Worm (Caenorhabditis elegans) whole organism, L3 larva: ENCODE measurements around the gene daf-3.

Source experiments
- mdl-1 ChIP-seq: fragments of 150-350 bp; optimal IDR thresholded peaks from 2 replicates; lab custom pipeline; 2014; ENCODE audit warnings: missing biosample characterization, missing genetic modification characterization
- unc-62 ChIP-seq: fragments of 150-350 bp; sonication (generic microtip); optimal IDR thresholded peaks from 4 replicates; lab custom pipeline; 2014; ENCODE audit warnings: missing biosample characterization, missing genetic modification reagents, missing genetic modification characterization

DNA sequence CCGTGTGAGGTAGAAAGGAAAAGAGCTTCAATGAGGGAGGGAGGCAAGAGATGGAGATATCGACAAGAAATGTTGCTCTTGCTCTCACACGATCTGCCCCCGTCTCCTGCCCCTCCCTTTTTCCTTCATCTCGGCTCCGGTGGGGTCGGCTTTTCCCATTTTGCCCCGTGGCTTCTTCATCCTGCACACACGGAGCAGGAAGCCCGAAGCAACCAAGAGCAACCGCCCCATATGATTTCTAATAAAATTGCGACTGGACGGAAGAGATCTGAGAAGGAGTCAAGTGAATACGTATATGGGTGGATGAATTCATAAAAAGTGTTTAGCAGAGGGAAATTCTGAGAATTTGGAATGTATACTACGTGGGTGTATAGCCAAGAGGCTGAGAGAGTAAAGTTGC lies 19.4 kb upstream of the daf-3 start:
- no peak for TF ChIP-seq unc-62
- no peak for TF ChIP-seq mdl-1 (tag; lab: Kevin White, UChicago)
